Worm (Caenorhabditis elegans) whole organism, L3 larva: Measurements from ENCODE around the gene glt-5.

Experiments used
- R02D3.7 ChIP-seq: fragments of 150-350 bp; optimal IDR thresholded peaks from 2 replicates; lab custom pipeline; 2014; ENCODE audit warnings: missing biosample characterization, missing genetic modification characterization
- ZK546.5 ChIP-seq: sonication (generic microtip); optimal IDR thresholded peaks from 2 replicates; lab custom pipeline; 2017; ENCODE audit warnings: missing biosample characterization, missing genetic modification characterization
- ama-1 ChIP-seq: fragments of 150-350 bp; optimal IDR thresholded peaks from 2 replicates; lab custom pipeline; 2018
- ceh-16 ChIP-seq: sonication (generic microtip); optimal IDR thresholded peaks from 2 replicates; lab custom pipeline; 2017; ENCODE audit warnings: missing biosample characterization, missing genetic modification characterization
- ceh-28 ChIP-seq: fragments of 150-350 bp; optimal IDR thresholded peaks from 2 replicates; lab custom pipeline; 2014; ENCODE audit warnings: missing biosample characterization, missing genetic modification reagents, missing genetic modification characterization
- ceh-82 ChIP-seq: fragments of 150-350 bp; optimal IDR thresholded peaks from 2 replicates; lab custom pipeline; 2014; ENCODE audit warnings: missing biosample characterization, missing genetic modification characterization
- ceh-9 ChIP-seq: sonication (generic microtip); optimal IDR thresholded peaks from 2 replicates; lab custom pipeline; 2018; ENCODE audit warnings: missing biosample characterization, missing genetic modification characterization
- daf-12 ChIP-seq: fragments of 150-350 bp; optimal IDR thresholded peaks from 2 replicates; lab custom pipeline; 2014; ENCODE audit warnings: missing biosample characterization, missing genetic modification reagents, missing genetic modification characterization
- egl-5 ChIP-seq: fragments of 150-350 bp; optimal IDR thresholded peaks from 2 replicates; lab custom pipeline; 2017; ENCODE audit warnings: missing biosample characterization, missing genetic modification reagents, missing genetic modification characterization, inconsistent platforms
- elt-1 ChIP-seq: fragments of 150-350 bp; optimal IDR thresholded peaks from 2 replicates; lab custom pipeline; 2014; ENCODE audit warnings: missing biosample characterization, missing genetic modification characterization
- elt-2 ChIP-seq: sonication (generic microtip); optimal IDR thresholded peaks from 2 replicates; lab custom pipeline; 2016; ENCODE audit warnings: missing genetic modification reagents, mild to moderate bottlenecking, missing genetic modification characterization, missing compliant biosample characterization
- fkh-10 ChIP-seq: sonication (generic microtip); optimal IDR thresholded peaks from 2 replicates; lab custom pipeline; 2017; ENCODE audit warnings: missing biosample characterization, missing genetic modification reagents, missing genetic modification characterization
- fkh-2 ChIP-seq: fragments of 150-350 bp; optimal IDR thresholded peaks from 2 replicates; lab custom pipeline; 2014; ENCODE audit warnings: missing biosample characterization, missing genetic modification reagents, missing genetic modification characterization
- fos-1 ChIP-seq: fragments of 150-350 bp; optimal IDR thresholded peaks from 2 replicates; lab custom pipeline; 2014; ENCODE audit warnings: missing biosample characterization, missing genetic modification characterization
- hmg-11 ChIP-seq: sonication (generic microtip); optimal IDR thresholded peaks from 2 replicates; lab custom pipeline; 2016; ENCODE audit warnings: missing genetic modification characterization, missing compliant biosample characterization
- lin-15B ChIP-seq: fragments of 150-350 bp; optimal IDR thresholded peaks from 2 replicates; lab custom pipeline; 2014; ENCODE audit warnings: missing biosample characterization, missing genetic modification characterization
- lsy-12 ChIP-seq: sonication (generic microtip); optimal IDR thresholded peaks from 2 replicates; lab custom pipeline; 2016; ENCODE audit warnings: mild to moderate bottlenecking, missing genetic modification characterization, missing compliant biosample characterization
- mdl-1 ChIP-seq: fragments of 150-350 bp; optimal IDR thresholded peaks from 2 replicates; lab custom pipeline; 2014; ENCODE audit warnings: missing biosample characterization, missing genetic modification characterization
- mml-1 ChIP-seq: fragments of 150-350 bp; sonication (generic microtip); optimal IDR thresholded peaks from 3 replicates; lab custom pipeline; 2014; ENCODE audit warnings: missing biosample characterization, missing genetic modification characterization
- nhr-12 ChIP-seq: fragments of 150-350 bp; optimal IDR thresholded peaks from 2 replicates; lab custom pipeline; 2014; ENCODE audit warnings: missing biosample characterization, missing genetic modification characterization
- nhr-23 ChIP-seq: fragments of 150-350 bp; optimal IDR thresholded peaks from 2 replicates; lab custom pipeline; 2014; ENCODE audit warnings: missing biosample characterization, missing genetic modification reagents, missing genetic modification characterization
- nhr-237 ChIP-seq: fragments of 150-350 bp; optimal IDR thresholded peaks from 2 replicates; lab custom pipeline; 2014; ENCODE audit warnings: missing biosample characterization, missing genetic modification characterization
- nhr-67 ChIP-seq: fragments of 150-350 bp; optimal IDR thresholded peaks from 2 replicates; lab custom pipeline; 2014; ENCODE audit warnings: missing biosample characterization, missing genetic modification characterization
- nhr-77 ChIP-seq: fragments of 150-350 bp; optimal IDR thresholded peaks from 2 replicates; lab custom pipeline; 2014; ENCODE audit warnings: missing biosample characterization, missing genetic modification characterization
- pqm-1 ChIP-seq: fragments of 150-350 bp; optimal IDR thresholded peaks from 2 replicates; lab custom pipeline; 2017; ENCODE audit warnings: missing biosample characterization, missing genetic modification characterization, inconsistent platforms
- tbx-2 ChIP-seq: sonication (generic microtip); optimal IDR thresholded peaks from 2 replicates; lab custom pipeline; 2016; ENCODE audit warnings: mild to moderate bottlenecking, missing genetic modification characterization, missing compliant biosample characterization
- unc-39 ChIP-seq: sonication (generic microtip); optimal IDR thresholded peaks from 4 replicates; lab custom pipeline; 2017; ENCODE audit warnings: missing biosample characterization, missing genetic modification characterization
- unc-62 ChIP-seq: fragments of 150-350 bp; sonication (generic microtip); optimal IDR thresholded peaks from 4 replicates; lab custom pipeline; 2014; ENCODE audit warnings: missing biosample characterization, missing genetic modification reagents, missing genetic modification characterization
- zag-1 ChIP-seq: fragments of 150-350 bp; optimal IDR thresholded peaks from 2 replicates; lab custom pipeline; 2014; ENCODE audit warnings: missing biosample characterization, missing genetic modification characterization
- ztf-11 ChIP-seq: fragments of 150-350 bp; optimal IDR thresholded peaks from 2 replicates; lab custom pipeline; 2014; ENCODE audit warnings: missing biosample characterization, missing genetic modification characterization
- ztf-4 ChIP-seq: fragments of 150-350 bp; optimal IDR thresholded peaks from 2 replicates; lab custom pipeline; 2014; ENCODE audit warnings: missing biosample characterization, missing genetic modification characterization

glt-5 gene

ce11 chrII:9686663-9687193 lies 22.0 kb downstream of the glt-5 start, which contains the start of gene ZK1320.9 (continued):
- no peak for TF ChIP-seq daf-12 (tag; lab: Kevin White, UChicago)
- TF ChIP-seq ZK546.5 (tag; lab: Kevin White, UChicago) = no peak
- TF ChIP-seq lin-15B (tag; lab: Kevin White, UChicago) = peak; percentile 13
- TF ChIP-seq, all 47 proteins: peak for 5

ce11 chrII:9684175-9684574 lies 24.5 kb downstream of the glt-5 start:
- TF ChIP-seq ceh-82 (no peak), egl-5 (tag; lab: Kevin White, UChicago) (no peak), nhr-237 (tag; lab: Kevin White, UChicago) (no peak), fkh-2 (tag; lab: Kevin White, UChicago) (no peak), elt-2 (tag; lab: Kevin White, UChicago) (no peak), ama-1 (lab: Kevin White, UChicago) (peak; percentile 50), R02D3.7 (no peak), nhr-23 (tag; lab: Kevin White, UChicago) (no peak)

- TF ChIP-seq fkh-10 (GFP tag; lab: Kevin White, UChicago) (peak; percentile 68), unc-39 (tag; lab: Kevin White, UChicago) (no peak)
These were observed 26.6 kb downstream of the glt-5 start for ce11 chrII:9682044-9682443.

ce11 chrII:9680493-9680892 lies 28.2 kb downstream of the glt-5 start, which contains the start of gene ZK1320.13:
TSS of gene ZK1320.13 (plus strand) at chrII:9680793.
- TF ChIP-seq tbx-2 (no peak), pqm-1 (no peak), ztf-11 (no peak), hmg-11 (no peak), unc-62 (GFP tag; lab: Kevin White, UChicago) (no peak), nhr-67 (tag; lab: Kevin White, UChicago) (no peak), lsy-12 (tag; lab: Kevin White, UChicago) (no peak), ceh-9 (tag; lab: Kevin White, UChicago) (no peak)

- TF ChIP-seq daf-12 (tag; lab: Kevin White, UChicago) = no peak
- TF ChIP-seq nhr-77 (tag; lab: Kevin White, UChicago) = no peak
- TF ChIP-seq ceh-28 = no peak
- no peak for TF ChIP-seq ama-1 (lab: Kevin White, UChicago)
- TF ChIP-seq fkh-10 (GFP tag; lab: Kevin White, UChicago) = no peak
These were observed 28.8 kb downstream of the glt-5 start for ce11 chrII:9679842-9680241.

- peak; percentile 67 for TF ChIP-seq elt-2 (tag; lab: Kevin White, UChicago)
- no peak for TF ChIP-seq mml-1
- peak; percentile 50 for TF ChIP-seq pqm-1
These were observed 31.2 kb downstream of the glt-5 start for ce11 chrII:9677470-9677869.

ce11 chrII:9674678-9675077 lies 34.0 kb downstream of the glt-5 start, which contains the start of gene arc-1:
TSS of gene arc-1 (plus strand) at chrII:9674978.
- TF ChIP-seq elt-1 = no peak
- TF ChIP-seq nhr-12 (tag; lab: Kevin White, UChicago) = no peak
- TF ChIP-seq ztf-4 = no peak
- no peak for TF ChIP-seq fos-1 (tag; lab: Kevin White, UChicago)
- TF ChIP-seq ceh-16 (tag; lab: Kevin White, UChicago) = no peak
- TF ChIP-seq zag-1 (tag; lab: Kevin White, UChicago) = no peak
- no peak for TF ChIP-seq hmg-11
- no peak for TF ChIP-seq lin-15B (tag; lab: Kevin White, UChicago)
- no peak for TF ChIP-seq daf-12 (tag; lab: Kevin White, UChicago)
- TF ChIP-seq ZK546.5 (tag; lab: Kevin White, UChicago) = no peak
- TF ChIP-seq mdl-1 (tag; lab: Kevin White, UChicago) = no peak
- no peak for TF ChIP-seq pqm-1
